Worm (Caenorhabditis elegans) whole organism, L1 larva: Measurements from ENCODE around the gene srz-90.

Source experiments
- C34B4.2 ChIP-seq: sonication (generic microtip); optimal IDR thresholded peaks from 2 replicates; lab custom pipeline; 2017; ENCODE audit warnings: mild to moderate bottlenecking, missing genetic modification characterization, missing compliant biosample characterization
- alr-1 ChIP-seq: fragments of 200-800 bp; sonication (Bioruptor generic); optimal IDR thresholded peaks from 2 replicates; lab custom pipeline; 2018; ENCODE audit warnings: borderline replicate concordance, mild to moderate bottlenecking, missing genetic modification characterization, missing compliant biosample characterization
- aly-2 ChIP-seq: fragments of 150-350 bp; optimal IDR thresholded peaks from 2 replicates; lab custom pipeline; 2014; ENCODE audit warnings: missing biosample characterization, missing genetic modification characterization
- ama-1 ChIP-seq: fragments of 150-350 bp; optimal IDR thresholded peaks from 2 replicates; lab custom pipeline; 2014
- ceh-8 ChIP-seq: fragments of 200-800 bp; sonication (Bioruptor generic); optimal IDR thresholded peaks from 2 replicates; lab custom pipeline; 2018; ENCODE audit warnings: mild to moderate bottlenecking, missing genetic modification characterization, moderate library complexity, missing compliant biosample characterization
- ceh-88 ChIP-seq: fragments of 200-800 bp; sonication (Bioruptor generic); IDR thresholded peaks from 2 replicates; pipeline ENCODE4 v1.3.6; 2022; ENCODE audit warnings: missing genetic modification characterization, missing compliant biosample characterization
- ces-1 ChIP-seq: fragments of 150-350 bp; optimal IDR thresholded peaks from 2 replicates; lab custom pipeline; 2014; ENCODE audit warnings: missing biosample characterization, missing genetic modification reagents, missing genetic modification characterization
- efl-1 ChIP-seq, 4 experiments: fragments of 150-350 bp; optimal IDR thresholded peaks in 3 of 4; peaks in 1 of 4; 1 replicate in 1 of 4; 2 replicates in 3 of 4; lab custom pipeline; 2014; ENCODE audit warnings: missing biosample characterization in 2 of 4, missing genetic modification characterization in 2 of 4, missing genetic modification reagents in 2 of 4
- efl-3 ChIP-seq: fragments of 200-800 bp; sonication (Bioruptor generic); optimal IDR thresholded peaks from 2 replicates; lab custom pipeline; 2018; ENCODE audit warnings: mild to moderate bottlenecking, missing genetic modification characterization, missing compliant biosample characterization
- egl-13 ChIP-seq: sonication (generic microtip); optimal IDR thresholded peaks from 2 replicates; lab custom pipeline; 2016; ENCODE audit warnings: missing genotype, missing genetic modification reagents, missing genetic modification characterization, missing compliant biosample characterization
- elt-2 ChIP-seq: sonication (generic microtip); optimal IDR thresholded peaks from 2 replicates; lab custom pipeline; 2016; ENCODE audit warnings: missing genetic modification characterization, mild to moderate bottlenecking, inconsistent platforms, missing compliant biosample characterization, missing genetic modification reagents
- elt-3 ChIP-seq, 6 experiments: fragments of 150-350 bp in 1 of 6; sonication (generic microtip); optimal IDR thresholded peaks; 2 replicates each; lab custom pipeline; 2017 to 2018; ENCODE audit warnings: missing biosample characterization in 6 of 6, missing genetic modification characterization in 6 of 6, inconsistent platforms in 1 of 6
- fkh-4 ChIP-seq: sonication (generic microtip); optimal IDR thresholded peaks from 2 replicates; lab custom pipeline; 2016; ENCODE audit warnings: missing compliant biosample characterization, missing genetic modification characterization, borderline replicate concordance
- fkh-8 ChIP-seq: sonication (generic microtip); optimal IDR thresholded peaks from 2 replicates; lab custom pipeline; 2016; ENCODE audit warnings: mild to moderate bottlenecking, missing genetic modification characterization, missing compliant biosample characterization
- fos-1 ChIP-seq: fragments of 150-350 bp; optimal IDR thresholded peaks from 2 replicates; lab custom pipeline; 2014; ENCODE audit warnings: missing biosample characterization, missing genetic modification characterization
- hlh-17 ChIP-seq: fragments of 200-800 bp; sonication (Bioruptor generic); optimal IDR thresholded peaks from 2 replicates; lab custom pipeline; 2018; ENCODE audit warnings: missing genetic modification characterization, mild to moderate bottlenecking, missing compliant biosample characterization, moderate library complexity, borderline replicate concordance
- hlh-4 ChIP-seq: sonication (generic microtip); optimal IDR thresholded peaks from 2 replicates; lab custom pipeline; 2016; ENCODE audit warnings: mild to moderate bottlenecking, missing genetic modification characterization, missing compliant biosample characterization
- lin-13 ChIP-seq: fragments of 150-350 bp; optimal IDR thresholded peaks from 2 replicates; lab custom pipeline; 2014; ENCODE audit warnings: missing biosample characterization, missing genetic modification reagents, missing genetic modification characterization
- lin-14 ChIP-seq: fragments of 200-800 bp; sonication (Bioruptor generic); optimal IDR thresholded peaks from 2 replicates; lab custom pipeline; 2018; ENCODE audit warnings: mild to moderate bottlenecking, missing genetic modification characterization, moderate library complexity, missing compliant biosample characterization
- lin-15B ChIP-seq: fragments of 150-350 bp; sonication (generic microtip); optimal IDR thresholded peaks from 3 replicates; lab custom pipeline; 2014; ENCODE audit warnings: missing biosample characterization, missing genetic modification characterization
- lin-35 ChIP-seq, 2 experiments: fragments of 150-350 bp; optimal IDR thresholded peaks; 2 replicates each; lab custom pipeline; 2014; ENCODE audit warnings: missing biosample characterization in 2 of 2, missing genetic modification characterization in 2 of 2, missing genetic modification reagents in 2 of 2
- mdl-1 ChIP-seq, 2 experiments: fragments of 150-350 bp; optimal IDR thresholded peaks; 2 replicates each; lab custom pipeline; 2014 to 2017; ENCODE audit warnings: missing biosample characterization in 2 of 2, missing genetic modification characterization in 2 of 2, inconsistent platforms in 1 of 2
- mep-1 ChIP-seq: fragments of 150-350 bp; optimal IDR thresholded peaks from 2 replicates; lab custom pipeline; 2014; ENCODE audit warnings: missing biosample characterization, missing genetic modification characterization
- nhr-12 ChIP-seq: sonication (generic microtip); optimal IDR thresholded peaks from 2 replicates; lab custom pipeline; 2017; ENCODE audit warnings: missing biosample characterization, missing genetic modification characterization
- nhr-47 ChIP-seq: sonication (generic microtip); optimal IDR thresholded peaks from 2 replicates; lab custom pipeline; 2016; ENCODE audit warnings: mild to moderate bottlenecking, missing genetic modification characterization, moderate library complexity, missing compliant biosample characterization
- nhr-76 ChIP-seq: sonication (generic microtip); optimal IDR thresholded peaks from 2 replicates; lab custom pipeline; 2017; ENCODE audit warnings: missing biosample characterization, missing genetic modification characterization
- nhr-77 ChIP-seq: fragments of 150-350 bp; optimal IDR thresholded peaks from 2 replicates; lab custom pipeline; 2014; ENCODE audit warnings: missing biosample characterization, missing genetic modification characterization
- nhr-84 ChIP-seq: sonication (generic microtip); optimal IDR thresholded peaks from 2 replicates; lab custom pipeline; 2017; ENCODE audit warnings: missing biosample characterization, missing genetic modification characterization
- pqm-1 ChIP-seq: sonication (generic microtip); optimal IDR thresholded peaks from 3 replicates; lab custom pipeline; 2017; ENCODE audit warnings: missing biosample characterization, missing genetic modification characterization
- rnt-1 ChIP-seq: sonication (generic microtip); optimal IDR thresholded peaks from 2 replicates; lab custom pipeline; 2016; ENCODE audit warnings: mild to moderate bottlenecking, missing genetic modification characterization, moderate library complexity, missing compliant biosample characterization
- snpc-4 ChIP-seq: fragments of 150-350 bp; optimal IDR thresholded peaks from 2 replicates; lab custom pipeline; 2014; ENCODE audit warnings: missing biosample characterization, missing genetic modification characterization
- sptf-1 ChIP-seq: fragments of 150-350 bp; optimal IDR thresholded peaks from 2 replicates; lab custom pipeline; 2014; ENCODE audit warnings: missing biosample characterization, missing genetic modification characterization
- swsn-7 ChIP-seq: sonication (generic microtip); optimal IDR thresholded peaks from 2 replicates; lab custom pipeline; 2016; ENCODE audit warnings: missing genetic modification characterization, missing compliant biosample characterization
- unc-62 ChIP-seq: fragments of 150-350 bp; optimal IDR thresholded peaks from 2 replicates; lab custom pipeline; 2014; ENCODE audit warnings: missing biosample characterization, missing genetic modification reagents, missing genetic modification characterization
- unc-86 ChIP-seq: sonication (generic microtip); optimal IDR thresholded peaks from 2 replicates; lab custom pipeline; 2016; ENCODE audit warnings: missing genetic modification characterization, missing compliant biosample characterization
- xbp-1 ChIP-seq: sonication (generic microtip); optimal IDR thresholded peaks from 2 replicates; lab custom pipeline; 2016; ENCODE audit warnings: missing genetic modification characterization, missing compliant biosample characterization
- ztf-11 ChIP-seq, 2 experiments: sonication (generic microtip); optimal IDR thresholded peaks; 2 replicates each; lab custom pipeline; 2016 to 2017; ENCODE audit warnings: missing genetic modification characterization in 2 of 2, missing biosample characterization in 1 of 2, missing compliant biosample characterization in 1 of 2
- ztf-4 ChIP-seq: fragments of 150-350 bp; optimal IDR thresholded peaks from 2 replicates; lab custom pipeline; 2014; ENCODE audit warnings: missing biosample characterization, missing genetic modification characterization

Gene srz-90

DNA sequence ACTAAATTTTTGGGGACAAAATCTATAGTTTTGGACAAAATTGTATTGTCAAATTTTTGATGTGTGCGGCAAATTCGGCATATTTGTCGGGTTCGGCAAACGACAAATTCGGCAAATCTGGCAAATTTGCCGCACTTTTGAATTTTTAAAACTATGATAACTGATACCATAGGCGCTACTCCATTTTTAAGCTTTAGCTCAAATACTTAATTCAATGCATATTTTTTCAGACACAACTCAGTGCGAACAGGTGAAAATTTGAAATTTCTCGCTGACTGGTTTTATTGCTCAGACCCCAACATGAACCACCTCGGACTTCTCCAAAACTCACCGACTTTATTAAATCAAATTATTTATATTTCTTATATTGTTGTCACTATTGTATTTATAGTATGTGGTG lies 12.5 kb downstream of the srz-90 start, which contains the start of gene srz-25:
Gene srz-25, plus strand, starts transcription at position 301 of the 400 bp plus-strand sequence.
- no peak for TF ChIP-seq ztf-11 (tag; optimal IDR thresholded peaks at IDR 0.05; lab: Kevin White, UChicago)
- no peak for TF ChIP-seq ceh-8 (GFP tag; lab: Kevin White, UChicago)
- no peak for TF ChIP-seq pqm-1 (tag; lab: Kevin White, UChicago)
- no peak for TF ChIP-seq sptf-1
- no peak for TF ChIP-seq lin-13 (GFP tag; lab: Kevin White, UChicago)
- TF ChIP-seq fkh-8 (tag; lab: Kevin White, UChicago), result no peak
- TF ChIP-seq egl-13 (tag; lab: Kevin White, UChicago), result no peak
- TF ChIP-seq unc-62 (GFP tag; lab: Kevin White, UChicago), result no peak
- no peak for TF ChIP-seq lin-15B (tag; lab: Kevin White, UChicago)
- no peak for TF ChIP-seq alr-1 (tag; lab: Kevin White, UChicago)
- no peak for TF ChIP-seq ztf-4 (tag; lab: Kevin White, UChicago)
- TF ChIP-seq hlh-17 (GFP tag; lab: Kevin White, UChicago), result no peak
- TF ChIP-seq, all 84 proteins: peak for 0

DNA sequence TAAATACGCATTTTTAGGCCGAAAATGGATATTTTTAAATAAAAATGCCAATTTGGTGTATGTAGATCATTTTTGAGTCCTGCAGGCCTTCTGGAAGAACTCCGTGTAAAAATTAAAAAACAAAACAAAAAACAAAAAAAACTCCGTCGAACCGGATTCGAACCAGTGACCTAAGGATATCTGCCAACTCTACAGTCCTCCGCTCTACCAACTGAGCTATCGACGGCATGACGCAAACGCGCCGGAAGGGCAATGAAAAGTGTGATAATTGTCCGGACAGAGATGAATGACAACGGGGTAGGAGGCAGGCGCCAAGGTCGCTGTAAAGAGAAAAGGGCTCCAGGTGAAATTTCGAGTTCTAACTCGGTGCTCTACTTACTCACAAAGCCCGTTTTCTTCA lies 14.5 kb downstream of the srz-90 start:
- TF ChIP-seq snpc-4 (tag; lab: Kevin White, UChicago), result peak; percentile 12
- no peak for TF ChIP-seq efl-1 (optimal IDR thresholded peaks at IDR 0.05; lab: Kevin White, UChicago)
- peak in 1 of 2 experiments; percentile 71 for TF ChIP-seq efl-1 (GFP tag; optimal IDR thresholded peaks at IDR 0.05 in 1 of 2; lab: Kevin White, UChicago)
- peak; percentile 8 for TF ChIP-seq rnt-1 (tag; lab: Kevin White, UChicago)
- TF ChIP-seq hlh-4 (tag; lab: Kevin White, UChicago), result no peak
- no peak for TF ChIP-seq unc-86

DNA sequence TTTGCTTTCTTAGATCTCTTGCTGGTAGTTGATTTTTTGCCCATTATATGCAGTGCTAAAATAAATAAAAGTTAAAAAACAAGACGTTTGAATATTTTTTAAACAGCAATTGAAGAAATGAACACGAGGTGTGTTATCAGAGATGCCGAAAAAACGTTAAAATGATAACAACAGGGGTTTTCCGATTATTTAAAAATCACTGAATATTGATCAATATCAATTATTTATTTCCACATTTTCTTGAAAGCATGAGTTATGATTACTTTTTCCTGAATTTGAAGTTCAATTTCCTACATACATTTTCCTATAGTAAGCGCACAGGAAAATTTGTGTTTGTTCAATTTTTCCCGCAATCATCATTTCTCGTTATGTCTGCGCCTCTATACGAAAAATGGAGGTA lies 19.1 kb downstream of the srz-90 start:
- TF ChIP-seq snpc-4 (tag; lab: Kevin White, UChicago) (no peak), rnt-1 (tag; lab: Kevin White, UChicago) (no peak), elt-2 (tag; lab: Kevin White, UChicago) (peak; percentile 36), nhr-77 (tag; lab: Kevin White, UChicago) (no peak), elt-3 (tag; optimal IDR thresholded peaks at IDR 0.05; lab: Kevin White, UChicago) (no peak), ama-1 (lab: Kevin White, UChicago) (no peak), ces-1 (no peak)

DNA sequence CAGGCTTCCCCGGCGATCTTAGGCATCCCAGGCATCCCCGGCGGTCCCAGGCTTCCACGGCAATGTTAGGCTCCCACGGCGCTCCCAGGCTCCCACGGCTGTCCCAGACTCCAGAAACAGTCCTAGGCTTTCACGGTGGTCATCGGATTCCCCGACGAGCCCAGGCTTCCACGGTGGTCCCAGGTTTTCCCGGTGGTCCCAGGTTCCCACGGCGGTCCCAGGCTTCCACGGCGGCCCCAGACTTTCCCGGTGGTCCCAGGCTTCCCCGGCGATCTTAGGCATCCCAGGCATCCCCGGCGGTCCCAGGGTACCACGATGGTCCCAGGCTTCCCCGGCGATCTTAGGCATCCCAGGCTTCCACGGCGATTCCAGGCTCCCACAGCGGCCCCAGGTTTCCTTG lies 20.8 kb downstream of the srz-90 start:
- TF ChIP-seq aly-2, result no peak
- TF ChIP-seq lin-13 (GFP tag; lab: Kevin White, UChicago), result no peak
- TF ChIP-seq mep-1 (tag; lab: Kevin White, UChicago), result no peak
- TF ChIP-seq unc-86, result no peak

DNA sequence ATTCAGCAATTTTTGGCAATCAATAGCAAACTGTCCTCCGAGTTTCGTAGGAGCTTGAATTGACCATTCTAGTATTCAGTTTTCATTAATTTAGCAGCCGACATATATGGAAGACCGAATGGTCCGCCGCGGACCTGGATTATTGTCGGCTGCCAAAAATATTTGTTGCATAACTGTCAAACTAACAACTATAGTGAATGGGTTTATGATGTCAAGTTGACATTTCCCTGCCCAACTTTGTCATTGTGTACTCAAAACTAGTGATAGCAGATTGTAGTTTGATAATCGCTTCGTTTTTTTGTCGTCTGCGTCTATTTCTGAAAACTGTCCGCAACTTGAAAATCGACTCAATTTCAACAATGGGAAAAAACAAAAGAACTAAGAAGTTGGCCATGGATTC lies 21.5 kb downstream of the srz-90 start, which contains the start of gene fbxa-176:
Gene fbxa-176, plus strand, starts transcription at position 314 of the 400 bp plus-strand sequence.
- peak in 1 of 2 experiments; percentile 10 for TF ChIP-seq lin-35 (GFP tag; optimal IDR thresholded peaks at IDR 0.05; lab: Kevin White, UChicago)
- TF ChIP-seq efl-1 (optimal IDR thresholded peaks at IDR 0.05; lab: Kevin White, UChicago), result no peak
- TF ChIP-seq efl-1 (GFP tag; optimal IDR thresholded peaks at IDR 0.05 in 1 of 2; lab: Kevin White, UChicago), result peak in 1 of 2 experiments; percentile 66
- TF ChIP-seq hlh-4 (tag; lab: Kevin White, UChicago), result no peak
- TF ChIP-seq lin-15B (tag; lab: Kevin White, UChicago), result no peak
- no peak for TF ChIP-seq nhr-84 (tag; lab: Kevin White, UChicago)

DNA sequence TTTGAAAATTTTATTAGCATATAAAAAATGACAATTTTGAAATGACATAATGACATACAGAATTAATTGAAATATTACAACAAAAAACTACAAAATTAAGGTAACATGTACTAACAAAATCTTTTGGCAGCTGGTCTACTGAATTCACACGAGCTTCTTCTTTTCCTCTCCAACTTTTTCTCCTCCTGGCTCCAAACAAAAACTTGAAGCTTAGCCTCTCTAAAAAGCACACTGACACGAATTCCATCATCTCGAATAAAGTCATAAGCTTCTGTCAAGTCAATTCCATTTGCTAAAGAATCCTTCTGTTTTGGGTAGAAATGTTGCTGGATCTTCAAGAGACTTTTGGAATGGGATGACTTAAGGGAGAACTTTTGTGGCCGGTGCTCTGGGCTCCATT lies 23.6 kb downstream of the srz-90 start:
- TF ChIP-seq lin-15B (tag; lab: Kevin White, UChicago), result no peak
- TF ChIP-seq xbp-1 (tag; lab: Kevin White, UChicago), result no peak
- TF ChIP-seq ceh-88 (GFP tag; lab: Robert Waterston, UW), result no peak
- TF ChIP-seq nhr-76, result no peak
- TF ChIP-seq swsn-7 (tag; lab: Kevin White, UChicago), result no peak
- TF ChIP-seq fos-1, result no peak
- no peak for TF ChIP-seq nhr-47
- TF ChIP-seq efl-3 (GFP tag; lab: Kevin White, UChicago), result no peak
- no peak for TF ChIP-seq hlh-17 (GFP tag; lab: Kevin White, UChicago)
- TF ChIP-seq mdl-1 (tag; optimal IDR thresholded peaks at IDR 0.05; lab: Kevin White, UChicago), result no peak
- no peak for TF ChIP-seq lin-14
- no peak for TF ChIP-seq sptf-1
- TF ChIP-seq fkh-4, result no peak
- TF ChIP-seq nhr-12 (tag; lab: Kevin White, UChicago), result no peak
- TF ChIP-seq rnt-1 (tag; lab: Kevin White, UChicago), result no peak
- TF ChIP-seq elt-2 (tag; lab: Kevin White, UChicago), result no peak
- no peak for TF ChIP-seq C34B4.2 (tag; lab: Kevin White, UChicago)
- TF ChIP-seq, all 84 proteins: peak for 0
